Worm (Caenorhabditis elegans): ENCODE results near the gene nlp-16.

nlp-16 gene

ce11 chrIV:6249591-6249990 is 10.0 kb downstream of the nlp-16 start, which contains the start of gene F58F9.1:
F58F9.1 (plus strand) TSS chrIV:6249841.
- TF ChIP-seq ztf-4 (tag; optimal IDR thresholded peaks at IDR 0.05) (no peak), lin-35 (GFP tag; optimal IDR thresholded peaks at IDR 0.05) (no peak), C34B4.2 (tag; optimal IDR thresholded peaks at IDR 0.05) (no peak), xbp-1 (tag; optimal IDR thresholded peaks at IDR 0.05) (no peak), swsn-7 (tag; optimal IDR thresholded peaks at IDR 0.05) (peak; percentile 4), ama-1 (optimal IDR thresholded peaks at IDR 0.05) (no peak), aha-1 (tag; optimal IDR thresholded peaks at IDR 0.05) (no peak), dsc-1 (tag; optimal IDR thresholded peaks at IDR 0.05) (peak; percentile 37), blmp-1 (tag; optimal IDR thresholded peaks at IDR 0.05) (no peak), alr-1 (tag; optimal IDR thresholded peaks at IDR 0.05; ENCODE audit: borderline replicate concordance) (no peak), nhr-237 (tag; optimal IDR thresholded peaks at IDR 0.05) (no peak), nhr-28 (tag; optimal IDR thresholded peaks at IDR 0.05) (no peak), pag-3 (tag; optimal IDR thresholded peaks at IDR 0.05; ENCODE audit: borderline replicate concordance, insufficient read depth) (no peak), elt-2 (tag; optimal IDR thresholded peaks at IDR 0.05) (no peak), ztf-11 (tag; optimal IDR thresholded peaks at IDR 0.05) (no peak), pax-3 (tag; optimal IDR thresholded peaks at IDR 0.05) (no peak), unc-98 (GFP tag; IDR thresholded peaks at IDR 0.05) (no peak), pqm-1 (tag; optimal IDR thresholded peaks at IDR 0.05) (no peak), lin-15B (tag; optimal IDR thresholded peaks at IDR 0.05) (no peak), hlh-4 (tag; optimal IDR thresholded peaks at IDR 0.05) (no peak), egl-13 (tag; optimal IDR thresholded peaks at IDR 0.05) (peak; percentile 9), jun-1 (tag; optimal IDR thresholded peaks at IDR 0.05) (no peak), nhr-90 (tag; optimal IDR thresholded peaks at IDR 0.05; ENCODE audit: poor library complexity) (no peak), ceh-90 (tag; optimal IDR thresholded peaks at IDR 0.05) (no peak), lin-13 (GFP tag; optimal IDR thresholded peaks at IDR 0.05) (no peak), sox-4 (tag; optimal IDR thresholded peaks at IDR 0.05) (no peak), mdl-1 (tag; optimal IDR thresholded peaks at IDR 0.05) (no peak), efl-1 (optimal IDR thresholded peaks at IDR 0.05) (no peak), efl-1 (GFP tag; optimal IDR thresholded peaks at IDR 0.05 in 1 of 2) (no peak), mep-1 (tag; optimal IDR thresholded peaks at IDR 0.05) (no peak), nhr-77 (tag; optimal IDR thresholded peaks at IDR 0.05) (no peak), irx-1 (tag; optimal IDR thresholded peaks at IDR 0.05) (no peak), dpl-1 (GFP tag; optimal IDR thresholded peaks at IDR 0.05) (no peak), ceh-63 (GFP tag; optimal IDR thresholded peaks at IDR 0.05) (no peak), nhr-47 (tag; optimal IDR thresholded peaks at IDR 0.05) (peak; percentile 29), fkh-8 (tag; optimal IDR thresholded peaks at IDR 0.05) (no peak), nhr-84 (tag; optimal IDR thresholded peaks at IDR 0.05) (no peak), Y116A8C.19 (tag; optimal IDR thresholded peaks at IDR 0.05; ENCODE audit: borderline replicate concordance) (no peak), nhr-19 (GFP tag; conservative IDR thresholded peaks at IDR 0.05) (no peak), lin-14 (GFP tag; optimal IDR thresholded peaks at IDR 0.05) (peak; percentile 64)

- peak; percentile 33 for TF ChIP-seq nhr-71 (tag; optimal IDR thresholded peaks at IDR 0.05)
- peak; percentile 54 for TF ChIP-seq elt-2 (tag; optimal IDR thresholded peaks at IDR 0.05)
- peak in 2 of 6 experiments; percentile 54 to 55 for TF ChIP-seq elt-3 (tag; optimal IDR thresholded peaks at IDR 0.05)
- TF ChIP-seq hlh-17 (GFP tag; optimal IDR thresholded peaks at IDR 0.05; ENCODE audit: borderline replicate concordance), result no peak
- no peak for TF ChIP-seq nhr-77 (tag; optimal IDR thresholded peaks at IDR 0.05)
- TF ChIP-seq nhr-85 (tag), result peak; percentile 27
- no peak for TF ChIP-seq aly-2 (tag; optimal IDR thresholded peaks at IDR 0.05)
- peak; percentile 43 for TF ChIP-seq blmp-1 (tag; optimal IDR thresholded peaks at IDR 0.05)
- no peak for TF ChIP-seq ceh-88 (GFP tag; IDR thresholded peaks at IDR 0.05)
- TF ChIP-seq unc-130 (tag; optimal IDR thresholded peaks at IDR 0.05), result no peak
- no peak for TF ChIP-seq mdl-1 (tag; optimal IDR thresholded peaks at IDR 0.05)
- peak in 1 of 2 experiments; percentile 7 for TF ChIP-seq lsy-2 (tag; optimal IDR thresholded peaks at IDR 0.05)
- TF ChIP-seq dpl-1 (GFP tag; optimal IDR thresholded peaks at IDR 0.05), result peak in 1 of 3 experiments; percentile 5
- TF ChIP-seq lin-35 (GFP tag; optimal IDR thresholded peaks at IDR 0.05), result peak in 1 of 2 experiments; percentile 52
- TF ChIP-seq nhr-20 (tag; optimal IDR thresholded peaks at IDR 0.05), result peak; percentile 92
Observed at ce11 chrIV:6248486-6248885, 11.1 kb downstream of the nlp-16 start, which contains the start of gene acox-3. acox-3 (minus strand) TSS chrIV:6248492.
